Worm (Caenorhabditis elegans) whole organism, mixed stage, embryonic: ENCODE results near the gene fig-1.

ENCODE experiments used
- M03D4.4 ChIP-seq: sonication (generic microtip); optimal IDR thresholded peaks from 2 replicates; lab custom pipeline; 2017; ENCODE audit warnings: mild to moderate bottlenecking, missing genetic modification characterization, missing compliant biosample characterization
- bed-3 ChIP-seq: fragments of 200-800 bp; sonication (Bioruptor generic); optimal IDR thresholded peaks from 3 replicates; lab custom pipeline; 2018; ENCODE audit warnings: mild to moderate bottlenecking, missing genetic modification characterization, moderate library complexity, missing compliant biosample characterization
- blmp-1 ChIP-seq: fragments of 150-350 bp; optimal IDR thresholded peaks from 2 replicates; lab custom pipeline; 2014; ENCODE audit warnings: missing biosample characterization, missing genetic modification characterization
- ceh-39 ChIP-seq: fragments of 150-350 bp; optimal IDR thresholded peaks from 2 replicates; lab custom pipeline; 2014; ENCODE audit warnings: missing biosample characterization, missing genetic modification characterization
- ceh-43 ChIP-seq: fragments of 200-800 bp; sonication (Bioruptor generic); optimal IDR thresholded peaks from 2 replicates; lab custom pipeline; 2018; ENCODE audit warnings: mild to moderate bottlenecking, missing genetic modification characterization, moderate library complexity, missing compliant biosample characterization
- ceh-83 ChIP-seq: fragments of 200-800 bp; sonication (Bioruptor generic); optimal IDR thresholded peaks from 2 replicates; lab custom pipeline; 2018; ENCODE audit warnings: mild to moderate bottlenecking, missing genetic modification characterization, missing compliant biosample characterization
- cnd-1 ChIP-seq: fragments of 200-800 bp; sonication (Bioruptor generic); optimal IDR thresholded peaks from 2 replicates; lab custom pipeline; 2018; ENCODE audit warnings: mild to moderate bottlenecking, missing genetic modification characterization, missing compliant biosample characterization
- drap-1 ChIP-seq: fragments of 200-800 bp; sonication (Bioruptor generic); optimal IDR thresholded peaks from 3 replicates; lab custom pipeline; 2018; ENCODE audit warnings: mild to moderate bottlenecking, missing genetic modification characterization, missing compliant biosample characterization
- elt-1 ChIP-seq: sonication (generic microtip); optimal IDR thresholded peaks from 2 replicates; lab custom pipeline; 2017; ENCODE audit warnings: missing genetic modification characterization, mild to moderate bottlenecking, missing compliant biosample characterization, antibody characterized with exemption, moderate library complexity, borderline replicate concordance; ENCODE audit not compliant: insufficient read depth
- elt-3 ChIP-seq: fragments of 150-350 bp; optimal IDR thresholded peaks from 2 replicates; lab custom pipeline; 2014; ENCODE audit warnings: missing biosample characterization, missing genetic modification characterization
- flh-1 ChIP-seq: fragments of 200-800 bp; sonication (Bioruptor generic); optimal IDR thresholded peaks from 2 replicates; lab custom pipeline; 2018; ENCODE audit warnings: mild to moderate bottlenecking, missing genetic modification characterization, moderate library complexity, missing compliant biosample characterization
- ham-2 ChIP-seq: fragments of 200-800 bp; sonication (Bioruptor generic); optimal IDR thresholded peaks from 2 replicates; lab custom pipeline; 2018; ENCODE audit warnings: mild to moderate bottlenecking, missing genetic modification characterization, missing compliant biosample characterization
- hlh-1 ChIP-seq: fragments of 150-350 bp; optimal IDR thresholded peaks from 2 replicates; lab custom pipeline; 2014; ENCODE audit warnings: missing biosample characterization, missing genetic modification reagents, missing genetic modification characterization
- lin-13 ChIP-seq: fragments of 150-350 bp; optimal IDR thresholded peaks from 2 replicates; lab custom pipeline; 2014; ENCODE audit warnings: missing biosample characterization, missing genetic modification characterization
- lin-32 ChIP-seq: fragments of 200-800 bp; sonication (Bioruptor generic); optimal IDR thresholded peaks from 2 replicates; lab custom pipeline; 2018; ENCODE audit warnings: mild to moderate bottlenecking, missing genetic modification characterization, missing compliant biosample characterization
- lsy-2 ChIP-seq: fragments of 150-350 bp; optimal IDR thresholded peaks from 2 replicates; lab custom pipeline; 2014; ENCODE audit warnings: missing biosample characterization, missing genetic modification characterization
- mab-5 ChIP-seq: fragments of 150-350 bp; optimal IDR thresholded peaks from 2 replicates; lab custom pipeline; 2014; ENCODE audit warnings: missing biosample characterization, missing genetic modification characterization
- mep-1 ChIP-seq: fragments of 150-350 bp; optimal IDR thresholded peaks from 2 replicates; lab custom pipeline; 2017; ENCODE audit warnings: missing biosample characterization, missing genetic modification reagents, missing genetic modification characterization, inconsistent platforms
- nhr-12 ChIP-seq: fragments of 150-350 bp; optimal IDR thresholded peaks from 2 replicates; lab custom pipeline; 2014; ENCODE audit warnings: missing biosample characterization, missing genetic modification characterization
- nhr-2 ChIP-seq: fragments of 150-350 bp; optimal IDR thresholded peaks from 2 replicates; lab custom pipeline; 2014; ENCODE audit warnings: missing biosample characterization, missing genetic modification characterization
- nhr-237 ChIP-seq: fragments of 150-350 bp; optimal IDR thresholded peaks from 2 replicates; lab custom pipeline; 2014; ENCODE audit warnings: missing biosample characterization, missing genetic modification characterization
- nhr-28 ChIP-seq: fragments of 150-350 bp; optimal IDR thresholded peaks from 2 replicates; lab custom pipeline; 2014; ENCODE audit warnings: missing biosample characterization, missing genetic modification characterization
- nhr-76 ChIP-seq: sonication (generic microtip); optimal IDR thresholded peaks from 2 replicates; lab custom pipeline; 2017; ENCODE audit warnings: missing biosample characterization, missing genetic modification characterization
- pha-4 ChIP-seq: fragments of 150-350 bp; optimal IDR thresholded peaks from 2 replicates; lab custom pipeline; 2018; ENCODE audit warnings: missing biosample characterization, missing genetic modification reagents, missing genetic modification characterization
- sem-2 ChIP-seq: fragments of 200-800 bp; sonication (Bioruptor generic); optimal IDR thresholded peaks from 2 replicates; lab custom pipeline; 2018; ENCODE audit warnings: mild to moderate bottlenecking, missing genetic modification characterization, missing compliant biosample characterization
- snpc-4 ChIP-seq: fragments of 150-350 bp; optimal IDR thresholded peaks from 2 replicates; lab custom pipeline; 2014; ENCODE audit warnings: missing biosample characterization, missing genetic modification characterization
- tbx-8 ChIP-seq: fragments of 200-800 bp; sonication (Bioruptor generic); optimal IDR thresholded peaks from 2 replicates; lab custom pipeline; 2018; ENCODE audit warnings: mild to moderate bottlenecking, missing genetic modification characterization, moderate library complexity, missing compliant biosample characterization
- unc-120 ChIP-seq: sonication (generic microtip); optimal IDR thresholded peaks from 2 replicates; lab custom pipeline; 2017; ENCODE audit warnings: missing genetic modification characterization, missing compliant biosample characterization; ENCODE audit not compliant: poor library complexity, severe bottlenecking
- unc-39 ChIP-seq: fragments of 150-350 bp; optimal IDR thresholded peaks from 2 replicates; lab custom pipeline; 2014; ENCODE audit warnings: missing biosample characterization, missing genetic modification characterization
- unc-62 ChIP-seq: fragments of 150-350 bp; optimal IDR thresholded peaks from 2 replicates; lab custom pipeline; 2014; ENCODE audit warnings: missing biosample characterization, missing genetic modification reagents, missing genetic modification characterization
- zip-8 ChIP-seq: fragments of 150-350 bp; optimal IDR thresholded peaks from 2 replicates; lab custom pipeline; 2014; ENCODE audit warnings: missing biosample characterization, missing genetic modification characterization
- ztf-11 ChIP-seq: fragments of 150-350 bp; optimal IDR thresholded peaks from 2 replicates; lab custom pipeline; 2014; ENCODE audit warnings: missing biosample characterization, missing genetic modification characterization

fig-1 gene

ce11 chrV:10970930-10971329, 10.1 kb downstream of the fig-1 start:
- no peak for TF ChIP-seq snpc-4
- TF ChIP-seq nhr-76 (tag; lab: Kevin White, UChicago) = no peak
- no peak for TF ChIP-seq elt-3 (tag; lab: Kevin White, UChicago)
- no peak for TF ChIP-seq nhr-237 (tag; lab: Kevin White, UChicago)
- TF ChIP-seq unc-62 (GFP tag; lab: Kevin White, UChicago) = no peak
- no peak for TF ChIP-seq ceh-83 (GFP tag; lab: Kevin White, UChicago)
- no peak for TF ChIP-seq elt-1 (tag; lab: Kevin White, UChicago)
- TF ChIP-seq drap-1 (GFP tag; lab: Kevin White, UChicago) = no peak
- TF ChIP-seq ztf-11 (tag; lab: Kevin White, UChicago) = no peak
- TF ChIP-seq pha-4 (tag; lab: Kevin White, UChicago) = no peak
- TF ChIP-seq lin-32 (GFP tag; lab: Kevin White, UChicago) = no peak
- TF ChIP-seq bed-3 (GFP tag; lab: Kevin White, UChicago) = no peak
- TF ChIP-seq lsy-2 = no peak
- no peak for TF ChIP-seq nhr-2 (tag; lab: Kevin White, UChicago)
- no peak for TF ChIP-seq flh-1
- TF ChIP-seq unc-39 = no peak
- TF ChIP-seq zip-8 (tag; lab: Kevin White, UChicago) = no peak
- TF ChIP-seq ceh-43 = no peak
- no peak for TF ChIP-seq M03D4.4

ce11 chrV:10970070-10970469, 10.9 kb downstream of the fig-1 start, which contains the start of gene F17C11.22:
Gene F17C11.22 (minus strand): TSS chrV:10970170.
- TF ChIP-seq unc-62 (GFP tag; lab: Kevin White, UChicago) (no peak), drap-1 (GFP tag; lab: Kevin White, UChicago) (no peak), lin-32 (GFP tag; lab: Kevin White, UChicago) (no peak), M03D4.4 (no peak), ztf-11 (tag; lab: Kevin White, UChicago) (no peak), hlh-1 (tag; lab: Kevin White, UChicago) (no peak), cnd-1 (no peak), pha-4 (tag; lab: Kevin White, UChicago) (no peak), unc-120 (tag; lab: Kevin White, UChicago) (no peak), ceh-83 (GFP tag; lab: Kevin White, UChicago) (no peak), nhr-28 (no peak), elt-1 (tag; lab: Kevin White, UChicago) (no peak), nhr-237 (tag; lab: Kevin White, UChicago) (no peak), ceh-39 (tag; lab: Kevin White, UChicago) (no peak), nhr-2 (tag; lab: Kevin White, UChicago) (no peak), blmp-1 (tag; lab: Kevin White, UChicago) (no peak), nhr-12 (no peak), unc-39 (no peak)

DNA sequence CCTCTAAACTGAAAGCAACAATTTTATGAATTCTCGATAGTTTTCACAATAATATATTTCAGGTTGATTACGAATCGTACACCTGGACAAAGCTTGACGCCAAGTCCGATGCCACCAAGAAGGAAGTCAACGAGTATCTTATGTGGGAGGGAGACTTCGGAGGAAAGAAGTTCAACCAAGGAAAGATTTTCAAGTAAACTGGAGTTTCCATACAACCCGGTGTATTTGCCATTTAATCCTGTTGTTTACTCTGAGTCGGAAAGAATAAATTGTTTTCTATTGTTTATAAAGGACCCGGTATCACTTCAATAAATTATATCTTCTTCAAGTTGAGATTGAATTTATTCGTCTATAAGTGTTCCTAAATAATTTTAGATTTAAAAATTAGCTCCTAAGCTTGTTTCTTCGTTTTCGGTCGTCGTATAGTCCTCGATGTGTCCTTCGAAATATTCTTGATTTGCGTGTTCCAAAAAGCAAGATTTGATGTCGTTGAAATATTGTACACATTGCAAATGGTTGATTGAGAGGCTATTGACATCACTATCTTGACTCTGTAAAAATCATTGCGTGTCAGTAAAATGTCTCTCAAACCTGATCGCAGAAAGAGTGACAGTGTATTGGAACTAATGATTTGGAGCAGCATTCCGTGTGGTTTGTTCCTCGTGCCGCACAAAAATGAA, 13.3 kb downstream of the fig-1 start:
- TF ChIP-seq tbx-8 (GFP tag; lab: Kevin White, UChicago) (no peak), lsy-2 (no peak), unc-39 (no peak)

DNA sequence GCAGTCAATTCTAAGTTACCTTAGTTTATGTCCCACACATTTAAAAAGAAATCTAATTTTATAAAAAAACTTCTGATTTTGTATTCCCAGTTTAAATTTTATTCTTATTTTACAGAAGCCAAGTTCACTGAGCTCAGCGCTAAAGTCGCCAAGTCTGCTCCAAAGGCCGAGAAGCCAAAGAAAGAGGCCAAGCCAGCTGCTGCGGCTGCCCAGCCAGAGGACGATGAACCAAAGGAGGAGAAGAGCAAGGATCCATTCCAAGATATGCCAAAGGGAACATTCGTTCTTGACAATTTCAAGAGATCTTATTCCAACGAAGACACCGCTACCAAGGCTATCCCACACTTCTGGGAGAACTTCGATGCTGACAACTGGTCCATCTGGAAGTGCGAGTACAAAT, 14.1 kb downstream of the fig-1 start:
- no peak for TF ChIP-seq nhr-76 (tag; lab: Kevin White, UChicago)
- TF ChIP-seq unc-120 (tag; lab: Kevin White, UChicago) = no peak
- no peak for TF ChIP-seq flh-1
- no peak for TF ChIP-seq cnd-1
- TF ChIP-seq bed-3 (GFP tag; lab: Kevin White, UChicago) = no peak
- TF ChIP-seq unc-39 = no peak
- TF ChIP-seq lin-13 (tag; lab: Kevin White, UChicago) = no peak
- TF ChIP-seq elt-1 (tag; lab: Kevin White, UChicago) = no peak
- no peak for TF ChIP-seq nhr-12
- TF ChIP-seq unc-62 (GFP tag; lab: Kevin White, UChicago) = no peak
- no peak for TF ChIP-seq tbx-8 (GFP tag; lab: Kevin White, UChicago)
- no peak for TF ChIP-seq hlh-1 (tag; lab: Kevin White, UChicago)
- no peak for TF ChIP-seq sem-2 (GFP tag; lab: Kevin White, UChicago)
- no peak for TF ChIP-seq snpc-4
- TF ChIP-seq nhr-237 (tag; lab: Kevin White, UChicago) = no peak
- no peak for TF ChIP-seq ceh-43
- TF ChIP-seq lsy-2 = no peak
- TF ChIP-seq, all 35 proteins: peak for 0

ce11 chrV:10965501-10965900, 15.5 kb downstream of the fig-1 start, which contains the start of the genes ctf-4 and eef-1G:
Gene ctf-4 (minus strand): TSS chrV:10965539.
Gene eef-1G (plus strand): TSS chrV:10965719.
- TF ChIP-seq nhr-28 = no peak
- TF ChIP-seq drap-1 (GFP tag; lab: Kevin White, UChicago) = peak; percentile 39
- TF ChIP-seq mep-1 (tag; lab: Kevin White, UChicago) = peak; percentile 98
- peak; percentile 97 for TF ChIP-seq pha-4 (tag; lab: Kevin White, UChicago)
- no peak for TF ChIP-seq unc-39
- peak; percentile 47 for TF ChIP-seq cnd-1
- no peak for TF ChIP-seq zip-8 (tag; lab: Kevin White, UChicago)
- TF ChIP-seq tbx-8 (GFP tag; lab: Kevin White, UChicago) = no peak
- TF ChIP-seq mab-5 = no peak
- peak; percentile 53 for TF ChIP-seq M03D4.4
- TF ChIP-seq hlh-1 (tag; lab: Kevin White, UChicago) = peak; percentile 81
- TF ChIP-seq nhr-237 (tag; lab: Kevin White, UChicago) = peak; percentile 94
- peak; percentile 23 for TF ChIP-seq unc-120 (tag; lab: Kevin White, UChicago)
- peak; percentile 96 for TF ChIP-seq lin-13 (tag; lab: Kevin White, UChicago)
- no peak for TF ChIP-seq ceh-83 (GFP tag; lab: Kevin White, UChicago)
- peak; percentile 20 for TF ChIP-seq ham-2 (GFP tag; lab: Kevin White, UChicago)
- TF ChIP-seq elt-3 (tag; lab: Kevin White, UChicago) = peak; percentile 62
- TF ChIP-seq, all 35 proteins: peak for 11
